Worm (Caenorhabditis elegans) whole organism, L4 larva: ENCODE results near the gene C07A9.10.

Source experiments
- D1046.2 ChIP-seq: fragments of 200-800 bp; sonication (Bioruptor generic); IDR thresholded peaks from 2 replicates; pipeline ENCODE4 v1.3.6; 2022; ENCODE audit warnings: missing genetic modification characterization, missing compliant biosample characterization
- F37D6.2 ChIP-seq: sonication (generic microtip); optimal IDR thresholded peaks from 2 replicates; lab custom pipeline; 2016; ENCODE audit warnings: mild to moderate bottlenecking, missing genetic modification characterization, missing compliant biosample characterization
- Y105C5A.15 ChIP-seq: fragments of 200-800 bp; sonication (Bioruptor generic); IDR thresholded peaks from 2 replicates; pipeline ENCODE4 v1.3.6; 2022; ENCODE audit warnings: missing genetic modification characterization, missing compliant biosample characterization
- ZK337.2 ChIP-seq: fragments of 200-800 bp; sonication (Bioruptor generic); IDR thresholded peaks from 2 replicates; pipeline ENCODE4 v1.3.6; 2022; ENCODE audit warnings: missing genetic modification reagents, missing genetic modification characterization, missing compliant biosample characterization
- ZK546.5 ChIP-seq, 2 experiments: sonication (generic microtip); optimal IDR thresholded peaks; 2 replicates each; lab custom pipeline; 2017; ENCODE audit warnings: missing biosample characterization in 2 of 2, missing genetic modification characterization in 2 of 2
- aly-2 ChIP-seq: sonication (generic microtip); optimal IDR thresholded peaks from 2 replicates; lab custom pipeline; 2018; ENCODE audit warnings: missing biosample characterization, missing genetic modification characterization
- ama-1 ChIP-seq: fragments of 150-350 bp; optimal IDR thresholded peaks from 2 replicates; lab custom pipeline; 2014; ENCODE audit warnings: inconsistent platforms, mixed read lengths
- arid-1 ChIP-seq: fragments of 200-800 bp; sonication (Bioruptor generic); conservative IDR thresholded peaks from 2 replicates; pipeline ENCODE4 v1.3.6; 2022; ENCODE audit warnings: missing genetic modification reagents, missing genetic modification characterization, missing compliant biosample characterization
- ceh-32 ChIP-seq: sonication (generic microtip); optimal IDR thresholded peaks from 2 replicates; lab custom pipeline; 2016; ENCODE audit warnings: mild to moderate bottlenecking, missing genetic modification characterization, missing compliant biosample characterization; ENCODE audit not compliant: poor library complexity
- ctbp-1 ChIP-seq: fragments of 200-800 bp; sonication (Bioruptor generic); IDR thresholded peaks from 2 replicates; pipeline ENCODE4 v1.3.6; 2022; ENCODE audit warnings: missing genetic modification reagents, missing genetic modification characterization, missing compliant biosample characterization
- daf-16 ChIP-seq, 3 experiments: sonication (generic microtip); optimal IDR thresholded peaks; 2 replicates each; lab custom pipeline; 2016 to 2017; ENCODE audit warnings: missing genetic modification characterization in 3 of 3, missing genetic modification reagents in 3 of 3, mild to moderate bottlenecking in 2 of 3, missing compliant biosample characterization in 2 of 3, missing biosample characterization in 1 of 3, moderate library complexity in 1 of 3
- dmd-6 ChIP-seq: fragments of 200-800 bp; sonication (Bioruptor generic); IDR thresholded peaks from 2 replicates; pipeline ENCODE4 v1.3.6; 2022; ENCODE audit warnings: missing genetic modification reagents, missing genetic modification characterization, missing compliant biosample characterization
- dmd-8 ChIP-seq: fragments of 200-800 bp; sonication (Bioruptor generic); IDR thresholded peaks from 2 replicates; pipeline ENCODE4 v1.3.6; 2022; ENCODE audit warnings: missing genetic modification characterization, missing compliant biosample characterization
- dve-1 ChIP-seq: sonication (generic microtip); optimal IDR thresholded peaks from 2 replicates; lab custom pipeline; 2017; ENCODE audit warnings: antibody characterized with exemption, mild to moderate bottlenecking, missing genetic modification characterization, missing compliant biosample characterization; ENCODE audit not compliant: insufficient read depth
- egl-43 ChIP-seq: fragments of 200-800 bp; sonication (Bioruptor generic); IDR thresholded peaks from 2 replicates; pipeline ENCODE4 v1.3.6; 2022; ENCODE audit warnings: missing genetic modification reagents, missing genetic modification characterization, missing compliant biosample characterization
- hlh-11 ChIP-seq: fragments of 200-800 bp; sonication (Bioruptor generic); optimal IDR thresholded peaks from 2 replicates; lab custom pipeline; 2018; ENCODE audit warnings: mild to moderate bottlenecking, missing genetic modification characterization, missing compliant biosample characterization
- hlh-30 ChIP-seq: sonication (generic microtip); optimal IDR thresholded peaks from 2 replicates; lab custom pipeline; 2017; ENCODE audit warnings: antibody characterized with exemption, mild to moderate bottlenecking, missing genetic modification characterization, missing compliant biosample characterization; ENCODE audit not compliant: insufficient read depth
- hmg-1.1 ChIP-seq: fragments of 200-800 bp; sonication (Bioruptor generic); IDR thresholded peaks from 2 replicates; pipeline ENCODE4 v1.3.6; 2022; ENCODE audit warnings: missing genetic modification reagents, missing genetic modification characterization, missing compliant biosample characterization
- lin-1 ChIP-seq: fragments of 200-800 bp; sonication (Bioruptor generic); IDR thresholded peaks from 2 replicates; pipeline ENCODE4 v1.3.6; 2022; ENCODE audit warnings: missing genetic modification reagents, missing genetic modification characterization, missing compliant biosample characterization
- lin-13 ChIP-seq: fragments of 150-350 bp; optimal IDR thresholded peaks from 2 replicates; lab custom pipeline; 2014; ENCODE audit warnings: missing biosample characterization, missing genetic modification reagents, missing genetic modification characterization
- lsy-2 ChIP-seq, 2 experiments: fragments of 150-350 bp in 1 of 2; sonication (generic microtip) in 1 of 2; optimal IDR thresholded peaks; 2 replicates each; lab custom pipeline; 2014 to 2017; ENCODE audit warnings: missing biosample characterization in 2 of 2, missing genetic modification characterization in 2 of 2
- nhr-102 ChIP-seq: sonication (generic microtip); optimal IDR thresholded peaks from 2 replicates; lab custom pipeline; 2016; ENCODE audit warnings: mild to moderate bottlenecking, missing genetic modification characterization, moderate library complexity, missing compliant biosample characterization
- nhr-111 ChIP-seq: fragments of 200-800 bp; sonication (Bioruptor generic); optimal IDR thresholded peaks from 2 replicates; lab custom pipeline; 2018; ENCODE audit warnings: mild to moderate bottlenecking, missing genetic modification characterization, missing compliant biosample characterization
- nhr-28 ChIP-seq: fragments of 150-350 bp; optimal IDR thresholded peaks from 2 replicates; lab custom pipeline; 2014; ENCODE audit warnings: missing biosample characterization, missing genetic modification characterization
- nhr-41 ChIP-seq: fragments of 200-800 bp; sonication (Bioruptor generic); IDR thresholded peaks from 2 replicates; pipeline ENCODE4 v1.3.6; 2022; ENCODE audit warnings: missing genetic modification reagents, missing genetic modification characterization, missing compliant biosample characterization
- nhr-48 ChIP-seq: sonication (generic microtip); optimal IDR thresholded peaks from 2 replicates; lab custom pipeline; 2016; ENCODE audit warnings: mild to moderate bottlenecking, missing genetic modification characterization, missing compliant biosample characterization
- nhr-6 ChIP-seq: fragments of 150-350 bp; optimal IDR thresholded peaks from 2 replicates; lab custom pipeline; 2014; ENCODE audit warnings: missing biosample characterization, missing genetic modification characterization
- nhr-77 ChIP-seq: fragments of 150-350 bp; optimal IDR thresholded peaks from 2 replicates; lab custom pipeline; 2014; ENCODE audit warnings: missing biosample characterization, missing genetic modification characterization
- pha-4 ChIP-seq, 2 experiments: fragments of 150-350 bp in 1 of 2; fragments of 200-800 bp in 1 of 2; sonication (Bioruptor generic) in 1 of 2; IDR thresholded peaks in 1 of 2; optimal IDR thresholded peaks in 1 of 2; 2 replicates each; pipeline versions ENCODE4 v1.3.6 to Lab custom; 2014 to 2022; ENCODE audit warnings: missing genetic modification characterization in 2 of 2, missing genetic modification reagents in 2 of 2, missing biosample characterization in 1 of 2, missing compliant biosample characterization in 1 of 2
- php-3 ChIP-seq: fragments of 200-800 bp; sonication (Bioruptor generic); IDR thresholded peaks from 2 replicates; pipeline ENCODE4 v1.3.6; 2022; ENCODE audit warnings: missing genetic modification reagents, missing genetic modification characterization, missing compliant biosample characterization
- pqm-1 ChIP-seq: sonication (generic microtip); optimal IDR thresholded peaks from 2 replicates; lab custom pipeline; 2017; ENCODE audit warnings: missing biosample characterization, missing genetic modification characterization
- sdz-12 ChIP-seq: fragments of 200-800 bp; sonication (Bioruptor generic); optimal IDR thresholded peaks from 2 replicates; lab custom pipeline; 2018; ENCODE audit warnings: mild to moderate bottlenecking, missing genetic modification characterization, missing compliant biosample characterization
- snpc-1.2 ChIP-seq: fragments of 200-800 bp; sonication (Bioruptor generic); IDR thresholded peaks from 2 replicates; pipeline ENCODE4 v1.3.6; 2022; ENCODE audit warnings: missing genetic modification reagents, missing genetic modification characterization, missing compliant biosample characterization
- tag-97 ChIP-seq: fragments of 200-800 bp; sonication (Bioruptor generic); IDR thresholded peaks from 2 replicates; pipeline ENCODE4 v1.3.6; 2022; ENCODE audit warnings: missing genetic modification characterization, missing compliant biosample characterization
- unc-130 ChIP-seq: sonication (generic microtip); optimal IDR thresholded peaks from 2 replicates; lab custom pipeline; 2016; ENCODE audit warnings: missing genetic modification reagents, missing genetic modification characterization, missing compliant biosample characterization
- zag-1 ChIP-seq: fragments of 150-350 bp; optimal IDR thresholded peaks from 2 replicates; lab custom pipeline; 2014; ENCODE audit warnings: missing biosample characterization, missing genetic modification characterization
- zip-2 ChIP-seq: fragments of 150-350 bp; optimal IDR thresholded peaks from 2 replicates; lab custom pipeline; 2014; ENCODE audit warnings: missing biosample characterization, missing genetic modification characterization
- ztf-7 ChIP-seq: fragments of 150-350 bp; optimal IDR thresholded peaks from 2 replicates; lab custom pipeline; 2014; ENCODE audit warnings: missing biosample characterization, missing genetic modification characterization

Gene C07A9.10

DNA sequence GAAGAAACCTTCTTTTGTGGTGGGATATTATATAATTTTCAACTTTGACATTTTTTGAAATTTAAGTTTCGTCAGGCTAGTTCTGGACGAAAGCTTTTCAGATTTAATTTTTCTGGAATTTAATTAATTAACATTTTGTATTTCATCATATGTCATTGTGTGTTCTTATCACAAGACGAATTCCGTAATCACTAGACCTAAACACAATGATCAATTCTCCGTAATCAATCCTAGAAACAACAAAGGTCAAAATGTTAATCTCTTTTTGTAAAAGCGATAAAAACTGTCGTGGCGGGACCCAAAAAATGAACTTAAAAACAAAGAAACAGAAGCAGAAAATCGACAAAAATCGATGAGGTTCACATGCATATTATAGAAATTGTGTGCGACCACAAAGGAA is 28.9 kb upstream of the C07A9.10 start:
- TF ChIP-seq zag-1 (tag; lab: Kevin White, UChicago) (no peak), hmg-1.1 (GFP tag; lab: Robert Waterston, UW) (no peak), lsy-2 (tag; optimal IDR thresholded peaks at IDR 0.05; lab: Kevin White, UChicago) (peak in 1 of 2 experiments; percentile 16), nhr-28 (peak; percentile 49), tag-97 (no peak), ztf-7 (tag; lab: Kevin White, UChicago) (peak; percentile 61), pqm-1 (peak; percentile 13), ZK546.5 (tag; optimal IDR thresholded peaks at IDR 0.05; lab: Kevin White, UChicago) (no peak), snpc-1.2 (GFP tag; lab: Robert Waterston, UW) (no peak), ceh-32 (no peak), daf-16 (GFP tag; optimal IDR thresholded peaks at IDR 0.05; lab: Kevin White, UChicago) (no peak), daf-16 (tag; optimal IDR thresholded peaks at IDR 0.05; lab: Kevin White, UChicago) (peak; percentile 53), ZK337.2 (GFP tag; lab: Robert Waterston, UW) (no peak), F37D6.2 (tag; lab: Kevin White, UChicago) (no peak), dve-1 (tag; lab: Kevin White, UChicago) (peak; percentile 73), unc-130 (no peak), dmd-6 (GFP tag; lab: Robert Waterston, UW) (peak; percentile 62), egl-43 (GFP tag; lab: Robert Waterston, UW) (no peak), lin-1 (GFP tag; lab: Robert Waterston, UW) (no peak)
- TF ChIP-seq, all 104 proteins: peak for 7

ce11 chrIII:9713862-9714261 is 28.0 kb upstream of the C07A9.10 start, which contains the start of gene ncx-6:
ncx-6 (minus strand) TSS chrIII:9713949.
- TF ChIP-seq aly-2 (tag; lab: Kevin White, UChicago) (no peak), pha-4 (GFP tag; IDR thresholded peaks at IDR 0.05; lab: Robert Waterston, UW) (no peak), pha-4 (tag; optimal IDR thresholded peaks at IDR 0.05; lab: Kevin White, UChicago) (no peak), nhr-6 (tag; lab: Kevin White, UChicago) (no peak), nhr-41 (no peak), dmd-6 (GFP tag; lab: Robert Waterston, UW) (peak; percentile 61), nhr-77 (tag; lab: Kevin White, UChicago) (peak; percentile 60), arid-1 (GFP tag; lab: Robert Waterston, UW) (no peak), dmd-8 (GFP tag; lab: Robert Waterston, UW) (no peak), hlh-11 (peak; percentile 2), Y105C5A.15 (GFP tag; lab: Robert Waterston, UW) (no peak), nhr-102 (tag; lab: Kevin White, UChicago) (no peak), ctbp-1 (GFP tag; lab: Robert Waterston, UW) (no peak), nhr-111 (GFP tag; lab: Kevin White, UChicago) (no peak), nhr-48 (no peak), hlh-30 (tag; lab: Kevin White, UChicago) (peak; percentile 40), zip-2 (no peak), dve-1 (tag; lab: Kevin White, UChicago) (peak; percentile 63), unc-130 (no peak), ceh-32 (no peak), ama-1 (lab: Kevin White, UChicago) (no peak), sdz-12 (GFP tag; lab: Kevin White, UChicago) (no peak), daf-16 (GFP tag; optimal IDR thresholded peaks at IDR 0.05; lab: Kevin White, UChicago) (no peak), daf-16 (tag; optimal IDR thresholded peaks at IDR 0.05; lab: Kevin White, UChicago) (peak; percentile 83), lin-13 (no peak), php-3 (GFP tag; lab: Robert Waterston, UW) (peak; percentile 73), D1046.2 (GFP tag; lab: Robert Waterston, UW) (no peak)
